Fruit fly (Drosophila melanogaster): ENCODE results near the gene Aduk.
A peak's percentile ranks its signal among the peaks of the same experiment; 100 is the strongest.

Aduk gene

dm6 chr3R:9359393-9359792 is 24.9 kb upstream of the Aduk start:
- TF ChIP-seq CG7745 (tag; optimal IDR thresholded peaks at IDR 0.05) (peak; percentile 70), Spps (tag; optimal IDR thresholded peaks at IDR 0.05) (no peak), exex (tag; optimal IDR thresholded peaks at IDR 0.05) (no peak), CG2199 (GFP tag; IDR thresholded peaks at IDR 0.05) (peak; percentile 69; the same call in 1 of the 3 replicates), Trl (optimal IDR thresholded peaks at IDR 0.05) (peak; percentile 40 to 78), Trl (GFP tag; optimal IDR thresholded peaks at IDR 0.05) (no peak), CG10366 (GFP tag; IDR thresholded peaks at IDR 0.05) (no peak), CG11093 (GFP tag; IDR thresholded peaks at IDR 0.05) (no peak), CG8089 (GFP tag; optimal IDR thresholded peaks at IDR 0.05) (no peak)

dm6 chr3R:9355195-9355594 is 20.7 kb upstream of the Aduk start, which contains the start of gene CG43675:
Gene CG43675, plus strand, starts transcription at chr3R:9355495.
- TF ChIP-seq CG11085 (GFP tag; IDR thresholded peaks at IDR 0.05) (no peak), sens (GFP tag) (peak; percentile 40)

- TF ChIP-seq CG1603 (tag; optimal IDR thresholded peaks at IDR 0.05) (peak; percentile 50), nerfin-1 (tag; optimal IDR thresholded peaks at IDR 0.05) (peak; percentile 55), CG9797 (GFP tag; optimal IDR thresholded peaks at IDR 0.05) (no peak), zen (tag; optimal IDR thresholded peaks at IDR 0.05) (peak; percentile 72), Kr (GFP tag; optimal IDR thresholded peaks at IDR 0.05) (no peak), CG3995 (GFP tag; optimal IDR thresholded peaks at IDR 0.05) (peak; percentile 39), CG7745 (tag; optimal IDR thresholded peaks at IDR 0.05) (no peak), CG15011 (GFP tag; optimal IDR thresholded peaks at IDR 0.05) (peak; percentile 72), Nf-YB (GFP tag; optimal IDR thresholded peaks at IDR 0.05) (peak; percentile 79), CG4730 (GFP tag; IDR thresholded peaks at IDR 0.05) (no peak), wek (GFP tag; optimal IDR thresholded peaks at IDR 0.05) (no peak), CG17912 (GFP tag; optimal IDR thresholded peaks at IDR 0.05) (no peak), fd64A (GFP tag; optimal IDR thresholded peaks at IDR 0.05) (no peak), Ptx1 (GFP tag; IDR thresholded peaks at IDR 0.05) (no peak), CG13296 (GFP tag; optimal IDR thresholded peaks at IDR 0.05) (peak; percentile 77), pan (optimal IDR thresholded peaks at IDR 0.05) (no peak), pan (GFP tag; optimal IDR thresholded peaks at IDR 0.05 in 1 of 2, IDR thresholded peaks at IDR 0.05 in 1 of 2) (no peak), stwl (tag; optimal IDR thresholded peaks at IDR 0.05) (no peak), fd102C (GFP tag; optimal IDR thresholded peaks at IDR 0.05) (no peak), slou (GFP tag; optimal IDR thresholded peaks at IDR 0.05) (peak; percentile 48), Scr (GFP tag; IDR thresholded peaks at IDR 0.05; ENCODE audit: partially characterized antibody) (no peak), CG11456 (GFP tag; IDR thresholded peaks at IDR 0.05) (no peak), Ada2b (GFP tag; IDR thresholded peaks at IDR 0.05) (no peak), psq (GFP tag; optimal IDR thresholded peaks at IDR 0.05) (peak; percentile 59), CG2120 (GFP tag; optimal IDR thresholded peaks at IDR 0.05) (peak; percentile 72), pnt (GFP tag; optimal IDR thresholded peaks at IDR 0.05) (peak; percentile 12), seq (GFP tag; IDR thresholded peaks at IDR 0.05) (no peak), vfl (GFP tag; optimal IDR thresholded peaks at IDR 0.05) (peak; percentile 52), Deaf1 (tag; optimal IDR thresholded peaks at IDR 0.05) (peak; percentile 63), chif (GFP tag; optimal IDR thresholded peaks at IDR 0.05) (peak; percentile 32 to 41), tap (tag; optimal IDR thresholded peaks at IDR 0.05) (peak; percentile 92), sug (tag; optimal IDR thresholded peaks at IDR 0.05) (no peak), Tbp (GFP tag; optimal IDR thresholded peaks at IDR 0.05) (no peak), Awh (GFP tag; IDR thresholded peaks at IDR 0.05) (no peak), twi (tag; optimal IDR thresholded peaks at IDR 0.05) (peak; percentile 70), Blimp-1 (GFP tag; optimal IDR thresholded peaks at IDR 0.05) (peak; percentile 92), Sry-δ (GFP tag; optimal IDR thresholded peaks at IDR 0.05) (no peak), Mad (GFP tag; optimal IDR thresholded peaks at IDR 0.05) (peak; percentile 37), en (GFP tag; optimal IDR thresholded peaks at IDR 0.05) (no peak), CG31365 (tag; optimal IDR thresholded peaks at IDR 0.05) (no peak)
Observed at dm6 chr3R:9353276-9353652, 18.8 kb upstream of the Aduk start.

Data from whole organism, embryonic.